Worm (Caenorhabditis elegans): ENCODE data around the gene ptr-25.

DNA sequence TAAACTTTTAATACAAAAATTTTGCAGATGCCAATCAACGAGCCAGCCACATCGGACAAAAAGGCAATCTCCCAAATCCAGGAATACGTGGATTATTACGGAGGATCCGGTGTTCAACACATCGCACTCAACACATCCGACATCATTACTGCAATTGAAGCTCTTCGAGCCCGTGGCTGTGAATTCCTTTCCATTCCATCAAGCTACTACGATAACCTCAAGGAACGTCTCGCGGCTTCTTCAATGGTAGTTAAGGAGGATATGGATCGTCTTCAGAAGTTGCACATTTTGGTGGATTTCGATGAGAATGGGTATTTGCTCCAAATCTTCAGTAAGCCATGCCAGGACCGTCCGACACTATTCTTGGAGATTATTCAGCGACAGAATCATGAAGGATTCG lies 49.1 kb downstream of the ptr-25 start:
- TF ChIP-seq ama-1 (optimal IDR thresholded peaks at IDR 0.05) (no peak), ceh-13 (GFP tag; optimal IDR thresholded peaks at IDR 0.05) (no peak), sea-1 (GFP tag; conservative IDR thresholded peaks at IDR 0.05) (no peak), B0310.2 (tag; optimal IDR thresholded peaks at IDR 0.05) (no peak)

All from whole organism, early embryonic.